Worm (Caenorhabditis elegans) whole organism, mixed stage, embryonic: ENCODE data around the gene nas-38.

Source experiments
- bed-3 ChIP-seq: fragments of 200-800 bp; sonication (Bioruptor generic); optimal IDR thresholded peaks from 3 replicates; lab custom pipeline; 2018; ENCODE audit warnings: mild to moderate bottlenecking, missing genetic modification characterization, moderate library complexity, missing compliant biosample characterization
- blmp-1 ChIP-seq: fragments of 150-350 bp; optimal IDR thresholded peaks from 2 replicates; lab custom pipeline; 2014; ENCODE audit warnings: missing biosample characterization, missing genetic modification characterization
- ceh-39 ChIP-seq: fragments of 150-350 bp; optimal IDR thresholded peaks from 2 replicates; lab custom pipeline; 2014; ENCODE audit warnings: missing biosample characterization, missing genetic modification characterization
- ceh-83 ChIP-seq: fragments of 200-800 bp; sonication (Bioruptor generic); optimal IDR thresholded peaks from 2 replicates; lab custom pipeline; 2018; ENCODE audit warnings: mild to moderate bottlenecking, missing genetic modification characterization, missing compliant biosample characterization
- ces-1 ChIP-seq: fragments of 150-350 bp; optimal IDR thresholded peaks from 2 replicates; lab custom pipeline; 2014; ENCODE audit warnings: missing biosample characterization, missing genetic modification reagents, missing genetic modification characterization
- drap-1 ChIP-seq: fragments of 200-800 bp; sonication (Bioruptor generic); optimal IDR thresholded peaks from 3 replicates; lab custom pipeline; 2018; ENCODE audit warnings: mild to moderate bottlenecking, missing genetic modification characterization, missing compliant biosample characterization
- elt-1 ChIP-seq: sonication (generic microtip); optimal IDR thresholded peaks from 2 replicates; lab custom pipeline; 2017; ENCODE audit warnings: missing genetic modification characterization, mild to moderate bottlenecking, missing compliant biosample characterization, antibody characterized with exemption, moderate library complexity, borderline replicate concordance; ENCODE audit not compliant: insufficient read depth
- elt-3 ChIP-seq: fragments of 150-350 bp; optimal IDR thresholded peaks from 2 replicates; lab custom pipeline; 2014; ENCODE audit warnings: missing biosample characterization, missing genetic modification characterization
- ham-2 ChIP-seq: fragments of 200-800 bp; sonication (Bioruptor generic); optimal IDR thresholded peaks from 2 replicates; lab custom pipeline; 2018; ENCODE audit warnings: mild to moderate bottlenecking, missing genetic modification characterization, missing compliant biosample characterization
- lsy-2 ChIP-seq: fragments of 150-350 bp; optimal IDR thresholded peaks from 2 replicates; lab custom pipeline; 2014; ENCODE audit warnings: missing biosample characterization, missing genetic modification characterization
- mab-5 ChIP-seq: fragments of 150-350 bp; optimal IDR thresholded peaks from 2 replicates; lab custom pipeline; 2014; ENCODE audit warnings: missing biosample characterization, missing genetic modification characterization
- mep-1 ChIP-seq: fragments of 150-350 bp; optimal IDR thresholded peaks from 2 replicates; lab custom pipeline; 2017; ENCODE audit warnings: missing biosample characterization, missing genetic modification reagents, missing genetic modification characterization, inconsistent platforms
- mls-2 ChIP-seq: sonication (generic microtip); optimal IDR thresholded peaks from 2 replicates; lab custom pipeline; 2016; ENCODE audit warnings: mild to moderate bottlenecking, missing genetic modification characterization, moderate library complexity, missing compliant biosample characterization
- snpc-4 ChIP-seq: fragments of 150-350 bp; optimal IDR thresholded peaks from 2 replicates; lab custom pipeline; 2014; ENCODE audit warnings: missing biosample characterization, missing genetic modification characterization
- sptf-1 ChIP-seq: sonication (generic microtip); optimal IDR thresholded peaks from 2 replicates; lab custom pipeline; 2017; ENCODE audit warnings: mild to moderate bottlenecking, missing genetic modification characterization, moderate library complexity, missing compliant biosample characterization
- unc-120 ChIP-seq: sonication (generic microtip); optimal IDR thresholded peaks from 2 replicates; lab custom pipeline; 2017; ENCODE audit warnings: missing genetic modification characterization, missing compliant biosample characterization; ENCODE audit not compliant: poor library complexity, severe bottlenecking
- unc-39 ChIP-seq: fragments of 150-350 bp; optimal IDR thresholded peaks from 2 replicates; lab custom pipeline; 2014; ENCODE audit warnings: missing biosample characterization, missing genetic modification characterization
- zip-8 ChIP-seq: fragments of 150-350 bp; optimal IDR thresholded peaks from 2 replicates; lab custom pipeline; 2014; ENCODE audit warnings: missing biosample characterization, missing genetic modification characterization
- ztf-11 ChIP-seq: fragments of 150-350 bp; optimal IDR thresholded peaks from 2 replicates; lab custom pipeline; 2014; ENCODE audit warnings: missing biosample characterization, missing genetic modification characterization

nas-38 gene

ce11 chrX:601860-602259 is 43.9 kb downstream of the nas-38 start, which contains the start of gene F13C5.1:
F13C5.1 (plus strand) TSS chrX:602160.
- TF ChIP-seq mab-5 (tag; lab: Kevin White, UChicago) (no peak), unc-39 (tag; lab: Kevin White, UChicago) (no peak), ces-1 (GFP tag; lab: Kevin White, UChicago) (no peak)

- TF ChIP-seq unc-120 (tag; lab: Kevin White, UChicago) = no peak
- TF ChIP-seq elt-3 = no peak
- TF ChIP-seq drap-1 (GFP tag; lab: Kevin White, UChicago) = no peak
- TF ChIP-seq elt-1 (tag; lab: Kevin White, UChicago) = no peak
- no peak for TF ChIP-seq blmp-1 (tag; lab: Kevin White, UChicago)
- TF ChIP-seq snpc-4 (tag; lab: Kevin White, UChicago) = no peak
- no peak for TF ChIP-seq lsy-2 (tag; lab: Kevin White, UChicago)
- TF ChIP-seq ham-2 (GFP tag; lab: Kevin White, UChicago) = no peak
- no peak for TF ChIP-seq zip-8 (tag; lab: Kevin White, UChicago)
- TF ChIP-seq bed-3 = no peak
- no peak for TF ChIP-seq mep-1
Observed at ce11 chrX:608392-608791, 50.4 kb downstream of the nas-38 start, which contains the start of gene F13C5.5. F13C5.5 (minus strand) TSS chrX:608492.

DNA sequence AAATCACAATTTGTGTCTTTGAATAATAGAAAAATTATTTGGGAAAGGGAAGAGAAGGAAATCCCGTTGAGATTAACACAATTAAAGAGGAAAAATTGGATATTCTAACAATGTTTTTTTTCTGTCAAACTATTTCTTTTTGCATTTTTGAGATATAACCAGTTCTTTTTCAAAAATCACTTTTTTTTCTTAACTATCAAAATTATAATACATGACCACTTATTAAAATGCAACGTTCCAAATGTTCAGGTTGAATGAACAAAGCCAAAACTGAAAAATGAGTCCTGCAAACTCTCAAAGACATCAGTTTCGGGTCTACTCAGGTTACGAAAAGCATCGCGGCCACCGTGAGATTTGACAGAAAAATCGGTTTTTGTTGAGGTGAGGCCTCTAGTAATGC is 51.6 kb downstream of the nas-38 start:
- no peak for TF ChIP-seq sptf-1 (tag; lab: Kevin White, UChicago)
- TF ChIP-seq mep-1 = no peak
- no peak for TF ChIP-seq mab-5 (tag; lab: Kevin White, UChicago)
- TF ChIP-seq mls-2 (tag; lab: Kevin White, UChicago) = no peak
- TF ChIP-seq ceh-39 = no peak
- TF ChIP-seq elt-3 = no peak
- no peak for TF ChIP-seq ztf-11
- no peak for TF ChIP-seq ham-2 (GFP tag; lab: Kevin White, UChicago)

DNA sequence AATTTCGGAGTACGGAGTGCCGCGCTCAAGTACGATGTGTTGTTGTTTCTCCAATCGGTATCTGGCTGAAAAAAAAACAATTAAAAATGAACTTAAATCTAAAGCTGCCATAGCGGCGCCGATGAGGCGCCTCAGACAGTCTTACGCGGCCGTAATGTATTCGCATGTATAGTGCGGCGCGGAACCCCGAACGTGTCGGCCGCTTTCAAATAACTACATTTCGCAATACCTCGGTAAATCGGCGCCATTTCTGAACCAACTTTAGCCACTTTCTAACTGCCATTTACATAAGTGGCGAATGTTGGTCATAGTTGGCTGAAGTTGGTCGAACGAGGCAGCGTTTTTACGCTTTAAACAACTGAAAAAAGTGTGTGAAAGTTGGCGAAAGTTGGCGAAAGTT is 54.8 kb downstream of the nas-38 start:
- no peak for TF ChIP-seq ceh-83
